Worm (Caenorhabditis elegans) whole organism, L1 larva: ENCODE results near the gene ketn-1.

Experiments used
- ceh-82 ChIP-seq, 3 experiments: fragments of 150-350 bp in 1 of 3; sonication (generic microtip) in 2 of 3; optimal IDR thresholded peaks; 2 replicates each; lab custom pipeline; 2014 to 2017; ENCODE audit warnings: missing biosample characterization in 3 of 3, missing genetic modification characterization in 3 of 3
- elt-2 ChIP-seq: sonication (generic microtip); optimal IDR thresholded peaks from 2 replicates; lab custom pipeline; 2016; ENCODE audit warnings: missing genetic modification characterization, mild to moderate bottlenecking, inconsistent platforms, missing compliant biosample characterization, missing genetic modification reagents
- elt-3 ChIP-seq, 6 experiments: fragments of 150-350 bp in 1 of 6; sonication (generic microtip); optimal IDR thresholded peaks; 2 replicates each; lab custom pipeline; 2017 to 2018; ENCODE audit warnings: missing biosample characterization in 6 of 6, missing genetic modification characterization in 6 of 6, inconsistent platforms in 1 of 6
- ets-5 ChIP-seq: fragments of 200-800 bp; sonication (Bioruptor generic); IDR thresholded peaks from 2 replicates; pipeline ENCODE4 v1.3.6; 2022; ENCODE audit warnings: missing genetic modification characterization, missing compliant biosample characterization
- fkh-8 ChIP-seq: sonication (generic microtip); optimal IDR thresholded peaks from 2 replicates; lab custom pipeline; 2016; ENCODE audit warnings: mild to moderate bottlenecking, missing genetic modification characterization, missing compliant biosample characterization
- lin-13 ChIP-seq: fragments of 150-350 bp; optimal IDR thresholded peaks from 2 replicates; lab custom pipeline; 2014; ENCODE audit warnings: missing biosample characterization, missing genetic modification reagents, missing genetic modification characterization
- nhr-28 ChIP-seq: fragments of 150-350 bp; optimal IDR thresholded peaks from 2 replicates; lab custom pipeline; 2014; ENCODE audit warnings: missing biosample characterization, missing genetic modification characterization
- pqm-1 ChIP-seq: sonication (generic microtip); optimal IDR thresholded peaks from 3 replicates; lab custom pipeline; 2017; ENCODE audit warnings: missing biosample characterization, missing genetic modification characterization
- tbx-2 ChIP-seq: sonication (generic microtip); optimal IDR thresholded peaks from 2 replicates; lab custom pipeline; 2016; ENCODE audit warnings: missing genetic modification characterization, missing compliant biosample characterization
- unc-62 ChIP-seq: fragments of 150-350 bp; optimal IDR thresholded peaks from 2 replicates; lab custom pipeline; 2014; ENCODE audit warnings: missing biosample characterization, missing genetic modification reagents, missing genetic modification characterization
- ztf-4 ChIP-seq: fragments of 150-350 bp; optimal IDR thresholded peaks from 2 replicates; lab custom pipeline; 2014; ENCODE audit warnings: missing biosample characterization, missing genetic modification characterization

ce11 chrV:2836501-2836900 is 28.8 kb upstream of the ketn-1 start, which contains the start of gene srj-45:
- TF ChIP-seq pqm-1 (tag; lab: Kevin White, UChicago) (no peak), unc-62 (GFP tag; lab: Kevin White, UChicago) (no peak), elt-2 (no peak), ets-5 (no peak), lin-13 (GFP tag; lab: Kevin White, UChicago) (no peak), fkh-8 (tag; lab: Kevin White, UChicago) (no peak), tbx-2 (no peak), nhr-28 (tag; lab: Kevin White, UChicago) (no peak), elt-3 (tag; optimal IDR thresholded peaks at IDR 0.05; lab: Kevin White, UChicago) (no peak), ztf-4 (tag; lab: Kevin White, UChicago) (no peak), ceh-82 (tag; optimal IDR thresholded peaks at IDR 0.05; lab: Kevin White, UChicago) (no peak)
